Worm (Caenorhabditis elegans): ENCODE data around the gene ceh-58.

The ceh-58 gene

DNA sequence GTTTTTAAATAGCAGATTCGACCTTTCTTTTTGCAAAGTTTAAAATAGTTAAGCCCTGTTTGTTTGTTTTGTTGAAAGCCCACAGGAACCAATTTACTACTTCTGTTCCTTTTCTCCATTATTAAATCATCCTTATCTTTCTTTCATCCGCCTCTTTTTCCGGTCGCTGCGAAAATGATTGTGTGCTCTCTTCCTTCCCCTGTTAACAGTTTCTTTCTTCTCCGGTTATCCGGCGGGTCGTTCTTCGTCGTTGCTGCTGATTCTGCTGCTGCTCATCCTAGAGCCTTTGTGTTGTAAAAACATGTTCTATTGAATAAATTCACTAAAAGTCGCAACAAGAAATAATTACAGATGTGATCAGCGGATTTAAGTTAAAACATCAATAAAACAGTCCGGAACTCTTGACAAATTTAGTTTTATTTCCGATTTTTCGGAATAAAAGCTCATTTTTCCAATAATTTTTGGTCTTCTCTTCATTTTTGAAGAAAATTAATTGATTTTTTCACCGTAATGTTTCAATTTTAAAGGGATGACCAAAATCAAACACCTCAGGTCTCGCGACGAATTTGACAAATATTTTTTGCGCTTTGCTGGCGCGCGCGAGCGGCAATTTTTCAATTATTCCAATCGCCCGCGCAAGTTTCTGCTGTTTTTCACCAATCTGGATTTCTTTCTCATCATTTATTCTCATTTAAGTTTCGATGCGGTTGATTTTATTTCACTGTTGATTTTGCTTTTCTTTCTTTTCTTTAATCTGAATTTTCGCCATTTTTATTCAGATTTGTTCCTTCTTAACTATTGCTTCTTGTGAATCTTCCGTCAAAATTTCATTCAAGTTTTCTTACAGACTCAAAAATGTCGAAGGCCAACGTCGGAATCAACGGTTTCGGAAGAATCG, 24.1 kb upstream of the ceh-58 start, which contains the start of gene gpd-1 (continued):
- TF ChIP-seq B0336.3 (GFP tag; IDR thresholded peaks at IDR 0.05) (peak; percentile 87), fkh-3 (tag; optimal IDR thresholded peaks at IDR 0.05) (no peak), ceh-91 (GFP tag; IDR thresholded peaks at IDR 0.05) (peak; percentile 98), C17E4.6 (GFP tag; IDR thresholded peaks at IDR 0.05) (peak; percentile 60; the same call in 1 of the 2 replicates), D2030.7 (GFP tag; IDR thresholded peaks at IDR 0.05) (peak; percentile 97), ceh-40 (GFP tag; IDR thresholded peaks at IDR 0.05) (0 out of 2 replicates have a peak, but pooled peaks have one; percentile 7), ztf-25 (GFP tag; IDR thresholded peaks at IDR 0.05) (no peak), bed-2 (GFP tag; IDR thresholded peaks at IDR 0.05) (no peak), egl-44 (GFP tag; IDR thresholded peaks at IDR 0.05) (no peak), F22D6.2 (tag; optimal IDR thresholded peaks at IDR 0.05) (no peak), pha-4 (tag; optimal IDR thresholded peaks at IDR 0.05) (no peak), repo-1 (tag; optimal IDR thresholded peaks at IDR 0.05) (peak; percentile 10), F23B12.7 (tag; optimal IDR thresholded peaks at IDR 0.05; ENCODE audit: insufficient read depth) (no peak), let-607 (tag; optimal IDR thresholded peaks at IDR 0.05) (no peak), ceh-79 (tag; optimal IDR thresholded peaks at IDR 0.05) (no peak), nfyb-1 (GFP tag; IDR thresholded peaks at IDR 0.05) (0 out of 2 replicates have a peak, but pooled peaks have one; percentile 40), B0261.1 (tag; optimal IDR thresholded peaks at IDR 0.05) (no peak), chd-7 (tag; optimal IDR thresholded peaks at IDR 0.05) (peak; percentile 35), attf-6 (GFP tag; IDR thresholded peaks at IDR 0.05) (0 out of 2 replicates have a peak, but pooled peaks have one; percentile 52), sdz-38 (tag; optimal IDR thresholded peaks at IDR 0.05) (no peak), F39B2.1 (GFP tag; IDR thresholded peaks at IDR 0.05) (no peak), C06A6.2 (GFP tag; conservative IDR thresholded peaks at IDR 0.05) (no peak), athp-1 (tag; optimal IDR thresholded peaks at IDR 0.05) (peak; percentile 34), pbrm-1 (GFP tag; IDR thresholded peaks at IDR 0.05) (peak; percentile 69), nhr-90 (tag; optimal IDR thresholded peaks at IDR 0.05) (no peak), K11D2.4 (GFP tag; IDR thresholded peaks at IDR 0.05) (no peak), T26A5.8 (tag; optimal IDR thresholded peaks at IDR 0.05) (no peak), somi-1 (GFP tag; optimal IDR thresholded peaks at IDR 0.05) (no peak), gei-17 (GFP tag; optimal IDR thresholded peaks at IDR 0.05) (no peak), zim-3 (tag; optimal IDR thresholded peaks at IDR 0.05) (no peak), F57A8.1 (GFP tag; optimal IDR thresholded peaks at IDR 0.05) (no peak), bed-1 (GFP tag; IDR thresholded peaks at IDR 0.05) (no peak), hmg-20 (GFP tag; IDR thresholded peaks at IDR 0.05) (no peak), hmg-1.2 (GFP tag; IDR thresholded peaks at IDR 0.05) (peak; percentile 56; the same call in 1 of the 2 replicates), mel-28 (tag; optimal IDR thresholded peaks at IDR 0.05; ENCODE audit: borderline replicate concordance) (no peak)

ce11 chrII:10390854-10391253, 21.5 kb upstream of the ceh-58 start, which contains the start of the genes T09F3.2 and T09F3.7:
T09F3.2 (plus strand) TSS chrII:10391154.
T09F3.7 (plus strand) TSS chrII:10391168.
- TF ChIP-seq B0261.1 (tag; optimal IDR thresholded peaks at IDR 0.05): no peak
- no peak for TF ChIP-seq lag-1 (GFP tag; IDR thresholded peaks at IDR 0.05)
- TF ChIP-seq ccch-3 (GFP tag; optimal IDR thresholded peaks at IDR 0.05): no peak
- no peak for TF ChIP-seq nfya-2 (GFP tag; IDR thresholded peaks at IDR 0.05)
- no peak for TF ChIP-seq snpc-3.4 (tag; optimal IDR thresholded peaks at IDR 0.05)
- no peak for TF ChIP-seq Y95B8A.8 (GFP tag; IDR thresholded peaks at IDR 0.05)
- TF ChIP-seq hlh-26 (GFP tag; conservative IDR thresholded peaks at IDR 0.05): no peak
- TF ChIP-seq F57C9.4 (tag; optimal IDR thresholded peaks at IDR 0.05): no peak
- no peak for TF ChIP-seq T07F8.4 (tag; optimal IDR thresholded peaks at IDR 0.05)
- no peak for TF ChIP-seq ztf-18 (tag; optimal IDR thresholded peaks at IDR 0.05)
- no peak for TF ChIP-seq nfya-1 (tag; optimal IDR thresholded peaks at IDR 0.05; ENCODE audit: borderline replicate concordance, insufficient read depth)
- no peak for TF ChIP-seq cebp-2 (GFP tag; IDR thresholded peaks at IDR 0.05)
- no peak for TF ChIP-seq him-1 (tag; optimal IDR thresholded peaks at IDR 0.05)
- no peak for TF ChIP-seq aptf-2 (GFP tag; conservative IDR thresholded peaks at IDR 0.05)
- TF ChIP-seq madf-3 (GFP tag; IDR thresholded peaks at IDR 0.05): no peak

Data from whole organism, young adult.